Fruit fly (Drosophila melanogaster): ENCODE data around the gene Cyt-c1L.

dm6 chr3R:29214982-29215533, 11.1 kb upstream of the Cyt-c1L start:
- no peak for TF ChIP-seq CG5204 (GFP tag; optimal IDR thresholded peaks at IDR 0.05)
- peak; percentile 2 for TF ChIP-seq bab1 (GFP tag; optimal IDR thresholded peaks at IDR 0.05)
- peak; percentile 38 for TF ChIP-seq Mnt (GFP tag; optimal IDR thresholded peaks at IDR 0.05)
- TF ChIP-seq CG14711 (tag; optimal IDR thresholded peaks at IDR 0.05) = peak; percentile 43
- peak; percentile 50 for TF ChIP-seq CG33017 (tag; optimal IDR thresholded peaks at IDR 0.05)
- no peak for TF ChIP-seq tj (GFP tag; optimal IDR thresholded peaks at IDR 0.05)
- no peak for TF ChIP-seq Crg-1 (GFP tag; optimal IDR thresholded peaks at IDR 0.05)
- TF ChIP-seq toe (GFP tag; optimal IDR thresholded peaks at IDR 0.05) = no peak
